Worm (Caenorhabditis elegans): ENCODE results near the gene slc-25A18.1.

Gene slc-25A18.1

DNA sequence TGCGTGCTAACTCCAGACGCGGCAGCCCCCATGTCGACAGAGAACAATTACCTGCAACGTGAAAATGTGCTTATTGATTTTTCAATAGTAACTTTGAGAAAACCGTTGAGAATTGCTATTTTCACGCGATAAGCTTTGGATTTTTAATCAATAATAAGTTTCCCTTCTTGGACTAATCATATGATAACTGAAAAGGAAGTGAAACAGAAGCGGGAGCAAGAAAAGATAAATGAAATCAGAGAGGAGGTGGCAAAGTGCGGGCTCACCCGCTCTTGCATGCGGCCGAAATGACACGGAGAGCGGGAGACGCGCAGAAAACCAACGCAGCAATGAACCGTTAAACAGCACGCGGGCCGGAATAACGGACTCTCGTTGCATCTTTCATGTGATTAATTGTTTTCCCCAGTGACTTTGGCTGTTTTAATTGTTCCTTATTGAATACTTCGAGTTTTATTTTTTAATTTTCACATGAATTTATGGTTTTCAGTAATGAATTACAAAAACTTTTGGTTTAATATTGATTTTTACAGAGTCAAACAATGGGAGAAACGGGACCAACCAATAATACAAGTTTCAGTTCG is 33.4 kb downstream of the slc-25A18.1 start, which contains the start of the genes flwr-1 and tbc-1 (continued):
- no peak for TF ChIP-seq pax-3 (tag; optimal IDR thresholded peaks at IDR 0.05)
- peak in 1 of 2 experiments; percentile 9 for TF ChIP-seq lsy-2 (tag; optimal IDR thresholded peaks at IDR 0.05)
- peak; percentile 51 for TF ChIP-seq fkh-8 (tag; optimal IDR thresholded peaks at IDR 0.05)
- TF ChIP-seq lin-15B (tag; optimal IDR thresholded peaks at IDR 0.05) = peak; percentile 2
- peak; percentile 34 for TF ChIP-seq skn-1 (tag; optimal IDR thresholded peaks at IDR 0.05)
- peak; percentile 29 for TF ChIP-seq rnt-1 (tag; optimal IDR thresholded peaks at IDR 0.05)
- TF ChIP-seq unc-62 (GFP tag; optimal IDR thresholded peaks at IDR 0.05) = no peak
- no peak for TF ChIP-seq ceh-90 (tag; optimal IDR thresholded peaks at IDR 0.05)
- TF ChIP-seq zip-4 (GFP tag; optimal IDR thresholded peaks at IDR 0.05) = no peak
- TF ChIP-seq F16B12.6 (tag; optimal IDR thresholded peaks at IDR 0.05) = no peak
- TF ChIP-seq nhr-90 (tag; optimal IDR thresholded peaks at IDR 0.05; ENCODE audit: poor library complexity) = no peak
- no peak for TF ChIP-seq sup-37 (GFP tag; optimal IDR thresholded peaks at IDR 0.05)
- TF ChIP-seq mep-1 (tag; optimal IDR thresholded peaks at IDR 0.05) = no peak
- peak; percentile 38 for TF ChIP-seq nhr-47 (tag; optimal IDR thresholded peaks at IDR 0.05)
- TF ChIP-seq fkh-4 (tag; optimal IDR thresholded peaks at IDR 0.05; ENCODE audit: borderline replicate concordance) = no peak
- peak; percentile 37 for TF ChIP-seq dsc-1 (tag; optimal IDR thresholded peaks at IDR 0.05)
- peak in 1 of 2 experiments; percentile 38 for TF ChIP-seq mdl-1 (tag; optimal IDR thresholded peaks at IDR 0.05)
- TF ChIP-seq sptf-1 (tag; optimal IDR thresholded peaks at IDR 0.05) = no peak
- TF ChIP-seq tbx-2 (tag; optimal IDR thresholded peaks at IDR 0.05) = peak; percentile 16
- no peak for TF ChIP-seq hlh-17 (GFP tag; optimal IDR thresholded peaks at IDR 0.05; ENCODE audit: borderline replicate concordance)
- no peak for TF ChIP-seq ets-5 (GFP tag; IDR thresholded peaks at IDR 0.05)
- TF ChIP-seq unc-130 (tag; optimal IDR thresholded peaks at IDR 0.05) = peak; percentile 66
- no peak for TF ChIP-seq aha-1 (tag; optimal IDR thresholded peaks at IDR 0.05)
- no peak for TF ChIP-seq ceh-88 (GFP tag; IDR thresholded peaks at IDR 0.05)
- no peak for TF ChIP-seq aly-2 (tag; optimal IDR thresholded peaks at IDR 0.05)
- TF ChIP-seq snpc-4 (tag; optimal IDR thresholded peaks at IDR 0.05) = peak; percentile 18
- TF ChIP-seq alr-1 (tag; optimal IDR thresholded peaks at IDR 0.05; ENCODE audit: borderline replicate concordance) = no peak
- TF ChIP-seq hpl-2 (GFP tag; optimal IDR thresholded peaks at IDR 0.05) = no peak
- TF ChIP-seq snu-23 (GFP tag; optimal IDR thresholded peaks at IDR 0.05) = peak; percentile 49
- TF ChIP-seq ces-1 (GFP tag; optimal IDR thresholded peaks at IDR 0.05) = no peak
- TF ChIP-seq pqm-1 (tag; optimal IDR thresholded peaks at IDR 0.05) = no peak
- no peak for TF ChIP-seq grh-1 (GFP tag; IDR thresholded peaks at IDR 0.05)
- TF ChIP-seq elt-2 (tag; optimal IDR thresholded peaks at IDR 0.05) = no peak
- TF ChIP-seq nhr-76 (tag; optimal IDR thresholded peaks at IDR 0.05) = no peak
- no peak for TF ChIP-seq ztf-11 (tag; optimal IDR thresholded peaks at IDR 0.05)
- TF ChIP-seq nhr-12 (tag; optimal IDR thresholded peaks at IDR 0.05) = no peak
- peak; percentile 30 for TF ChIP-seq fos-1 (tag; optimal IDR thresholded peaks at IDR 0.05)
- TF ChIP-seq jun-1 (tag; optimal IDR thresholded peaks at IDR 0.05) = no peak
- TF ChIP-seq nhr-19 (GFP tag; conservative IDR thresholded peaks at IDR 0.05) = 0 out of 2 replicates have a peak, but pooled peaks have one; percentile 31
- no peak for TF ChIP-seq ceh-63 (GFP tag; optimal IDR thresholded peaks at IDR 0.05)
- TF ChIP-seq fkh-10 (GFP tag; optimal IDR thresholded peaks at IDR 0.05) = no peak
- no peak for TF ChIP-seq C34B4.2 (tag; optimal IDR thresholded peaks at IDR 0.05)
- TF ChIP-seq ztf-4 (tag; optimal IDR thresholded peaks at IDR 0.05) = no peak
- TF ChIP-seq nhr-20 (tag; optimal IDR thresholded peaks at IDR 0.05) = peak; percentile 17
- TF ChIP-seq blmp-1 (tag; optimal IDR thresholded peaks at IDR 0.05) = no peak
- no peak for TF ChIP-seq irx-1 (tag; optimal IDR thresholded peaks at IDR 0.05)
- TF ChIP-seq isw-1 (GFP tag; IDR thresholded peaks at IDR 0.05) = no peak
- no peak for TF ChIP-seq egl-13 (tag; optimal IDR thresholded peaks at IDR 0.05)
